Fruit fly (Drosophila melanogaster) whole organism, pupa: Measurements from ENCODE around the gene Tmc.

Experiments used
- Pif1B ChIP-seq: fragments of 200-800 bp; sonication (Bioruptor generic); optimal IDR thresholded peaks from 3 replicates; lab custom pipeline; 2016; ENCODE audit warnings: missing biosample characterization, missing genetic modification characterization
- fd96Ca ChIP-seq: fragments of 200-800 bp; sonication (Bioruptor generic); IDR thresholded peaks from 3 replicates; pipeline ENCODE4 v1.3.6; 2022; ENCODE audit warnings: missing biosample characterization, missing genetic modification characterization

DNA sequence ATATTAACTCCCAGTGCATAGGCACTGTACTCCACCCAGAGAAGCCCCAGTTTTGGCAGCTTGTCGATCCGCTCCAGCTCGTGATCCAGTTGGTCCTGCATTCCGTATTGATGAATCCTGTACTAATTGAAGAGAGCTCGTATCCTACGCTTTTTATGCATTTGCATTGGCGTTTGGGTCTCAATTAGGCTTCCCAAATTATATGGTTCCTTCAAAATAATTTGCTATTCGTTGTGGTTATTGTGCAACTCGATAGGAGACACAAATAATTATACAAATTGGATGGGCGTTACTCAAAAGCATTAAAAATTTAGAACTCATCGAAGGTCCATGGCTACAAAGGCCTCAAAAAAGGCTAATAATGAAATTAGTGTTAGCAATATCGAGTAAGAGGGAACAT lies 31.5 kb downstream of the Tmc start, which contains the start of gene Or67b:
- TF ChIP-seq fd96Ca (GFP tag; lab: Robert Waterston, UW) (no peak), Pif1B (GFP tag; lab: Kevin White, UChicago) (no peak)
